Fruit fly (Drosophila melanogaster): ENCODE data around the gene osa.

DNA sequence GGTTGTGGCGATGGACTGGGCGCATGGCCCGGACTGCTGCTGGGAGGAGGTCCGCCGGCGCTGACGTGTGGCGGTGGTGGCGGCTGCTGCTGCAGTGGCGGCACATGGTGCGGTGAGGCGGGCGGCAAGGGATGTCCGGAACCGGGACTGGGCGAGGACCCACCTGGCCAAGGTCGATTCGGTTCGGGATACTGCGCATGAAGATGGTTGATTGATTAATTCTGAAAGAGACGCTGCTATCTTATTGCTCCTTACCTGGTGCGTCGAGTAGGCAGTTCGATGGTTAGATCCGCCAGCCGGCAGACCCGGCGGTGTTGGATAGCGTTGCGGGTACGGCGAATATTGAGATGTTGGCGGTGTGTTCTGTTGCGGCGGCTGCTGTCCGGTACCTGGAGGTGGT, 10.4 kb downstream of the osa start:
- TF ChIP-seq CG13123 (GFP tag; optimal IDR thresholded peaks at IDR 0.05) (no peak), CG14667 (GFP tag; IDR thresholded peaks at IDR 0.05) (no peak), Eip74EF (GFP tag; optimal IDR thresholded peaks at IDR 0.05) (no peak), Dref (GFP tag; IDR thresholded peaks at IDR 0.05) (no peak), abd-A (tag; optimal IDR thresholded peaks at IDR 0.05) (no peak), ttk (GFP tag; IDR thresholded peaks at IDR 0.05) (no peak), Atf3 (GFP tag; optimal IDR thresholded peaks at IDR 0.05) (no peak), CG14860 (GFP tag; IDR thresholded peaks at IDR 0.05; ENCODE audit: partially characterized antibody) (0 out of 3 replicates have a peak, but pooled peaks have one; percentile 27), seq (GFP tag; IDR thresholded peaks at IDR 0.05) (no peak), sna (GFP tag; IDR thresholded peaks at IDR 0.05; ENCODE audit: partially characterized antibody) (no peak), hkb (optimal IDR thresholded peaks at IDR 0.05) (no peak), hkb (GFP tag; IDR thresholded peaks at IDR 0.05) (no peak), vnd (GFP tag; IDR thresholded peaks at IDR 0.05; ENCODE audit: partially characterized antibody) (no peak), CG13287 (GFP tag; IDR thresholded peaks at IDR 0.05; ENCODE audit: partially characterized antibody) (no peak)
